Fruit fly (Drosophila melanogaster) whole organism, embryonic: ENCODE measurements around the gene CG8236.
A peak's percentile ranks its signal among the peaks of the same experiment; 100 is the strongest.

Experiments used
- Aef1 ChIP-seq: fragments of 200-800 bp; sonication (Bioruptor generic); IDR thresholded peaks from 3 replicates; pipeline ENCODE4 v1.3.6; 2022; ENCODE audit warnings: missing biosample characterization, missing genetic modification characterization
- Bgb ChIP-seq: fragments of 200-800 bp; sonication (Bioruptor generic); IDR thresholded peaks from 2 replicates; pipeline ENCODE4 v1.3.6; 2022; ENCODE audit warnings: missing biosample characterization, missing genetic modification characterization; ENCODE audit not compliant: partially characterized antibody
- CG1024 ChIP-seq: fragments of 200-800 bp; sonication (Bioruptor generic); IDR thresholded peaks from 2 replicates; pipeline ENCODE4 v1.3.6; 2022; ENCODE audit warnings: missing biosample characterization, missing genetic modification characterization
- CG10979 ChIP-seq: fragments of 200-800 bp; sonication (Bioruptor generic); optimal IDR thresholded peaks from 2 replicates; lab custom pipeline; 2018; ENCODE audit warnings: missing biosample characterization, mild to moderate bottlenecking, missing genetic modification characterization, moderate library complexity
- CG11456 ChIP-seq: fragments of 200-800 bp; sonication (Bioruptor generic); IDR thresholded peaks from 3 replicates; pipeline ENCODE4 v1.3.6; 2022; ENCODE audit warnings: missing biosample characterization, missing genetic modification characterization
- CG11696 ChIP-seq: fragments of 200-800 bp; sonication (Bioruptor generic); IDR thresholded peaks from 2 replicates; pipeline ENCODE4 v1.3.6; 2022; ENCODE audit warnings: missing biosample characterization, missing genetic modification characterization
- CG12659 ChIP-seq: fragments of 200-800 bp; sonication (Bioruptor generic); optimal IDR thresholded peaks from 3 replicates; lab custom pipeline; 2017; ENCODE audit warnings: mild to moderate bottlenecking, missing biosample characterization, missing genetic modification reagents, missing genetic modification characterization
- CG12744 ChIP-seq: fragments of 200-800 bp; sonication (Bioruptor generic); optimal IDR thresholded peaks from 2 replicates; lab custom pipeline; 2016; ENCODE audit warnings: missing biosample characterization, missing genetic modification characterization
- CG1603 ChIP-seq: fragments of 200-800 bp; sonication (Bioruptor generic); optimal IDR thresholded peaks from 2 replicates; lab custom pipeline; 2019; ENCODE audit warnings: missing biosample characterization, mild to moderate bottlenecking, missing genetic modification characterization, moderate library complexity
- CG1647 ChIP-seq: fragments of 200-800 bp; sonication (Bioruptor generic); optimal IDR thresholded peaks from 3 replicates; lab custom pipeline; 2016; ENCODE audit warnings: missing biosample characterization, missing genetic modification characterization
- CG17328 ChIP-seq: fragments of 200-800 bp; sonication (Bioruptor generic); IDR thresholded peaks from 2 replicates; pipeline ENCODE4 v1.3.6; 2022; ENCODE audit warnings: missing biosample characterization, missing genetic modification characterization
- CG18764 ChIP-seq: fragments of 200-800 bp; sonication (Bioruptor generic); optimal IDR thresholded peaks from 3 replicates; lab custom pipeline; 2016; ENCODE audit warnings: missing biosample characterization, missing genetic modification characterization
- CG2202 ChIP-seq: fragments of 200-800 bp; sonication (Bioruptor generic); optimal IDR thresholded peaks from 2 replicates; lab custom pipeline; 2018; ENCODE audit warnings: missing biosample characterization, mild to moderate bottlenecking, missing genetic modification characterization
- CG2875 ChIP-seq: fragments of 200-800 bp; sonication (Bioruptor generic); optimal IDR thresholded peaks from 2 replicates; lab custom pipeline; 2017; ENCODE audit warnings: missing biosample characterization, mild to moderate bottlenecking, missing genetic modification characterization, missing genetic modification reagents
- CG33213 ChIP-seq: fragments of 200-800 bp; sonication (Bioruptor generic); optimal IDR thresholded peaks from 3 replicates; lab custom pipeline; 2016; ENCODE audit warnings: missing biosample characterization, missing genetic modification characterization
- CG33557 ChIP-seq: fragments of 200-800 bp; sonication (Bioruptor generic); optimal IDR thresholded peaks from 2 replicates; lab custom pipeline; 2019; ENCODE audit warnings: missing biosample characterization, mild to moderate bottlenecking, missing genetic modification characterization, moderate library complexity
- CG4404 ChIP-seq: fragments of 200-800 bp; sonication (Bioruptor generic); IDR thresholded peaks from 2 replicates; pipeline ENCODE4 v1.3.6; 2022; ENCODE audit warnings: missing biosample characterization, missing genetic modification characterization
- CG4424 ChIP-seq: fragments of 200-800 bp; sonication (Bioruptor generic); optimal IDR thresholded peaks from 3 replicates; lab custom pipeline; 2016; ENCODE audit warnings: missing biosample characterization, missing genetic modification characterization
- CG5180 ChIP-seq: fragments of 200-800 bp; sonication (Bioruptor generic); optimal IDR thresholded peaks from 3 replicates; lab custom pipeline; 2017; ENCODE audit warnings: missing biosample characterization, missing genetic modification characterization, mild to moderate bottlenecking, moderate library complexity, missing genetic modification reagents
- CG6765 ChIP-seq: fragments of 200-800 bp; sonication (Bioruptor generic); optimal IDR thresholded peaks from 3 replicates; lab custom pipeline; 2017; ENCODE audit warnings: missing biosample characterization, mild to moderate bottlenecking, missing genetic modification characterization
- CG6854 ChIP-seq: fragments of 200-800 bp; sonication (Bioruptor generic); optimal IDR thresholded peaks from 3 replicates; lab custom pipeline; 2017; ENCODE audit warnings: missing biosample characterization, mild to moderate bottlenecking, missing genetic modification characterization
- CG8944 ChIP-seq: fragments of 200-800 bp; sonication (Bioruptor generic); optimal IDR thresholded peaks from 3 replicates; lab custom pipeline; 2016; ENCODE audit warnings: missing biosample characterization, missing genetic modification characterization
- CG9817 ChIP-seq: fragments of 200-800 bp; sonication (Bioruptor generic); optimal IDR thresholded peaks from 2 replicates; lab custom pipeline; 2018; ENCODE audit warnings: missing biosample characterization, mild to moderate bottlenecking, missing genetic modification characterization, moderate library complexity
- Dad ChIP-seq: fragments of 200-800 bp; sonication (Bioruptor generic); optimal IDR thresholded peaks from 3 replicates; lab custom pipeline; 2016; ENCODE audit warnings: missing biosample characterization, missing genetic modification characterization
- ERR ChIP-seq: fragments of 200-800 bp; sonication (Bioruptor generic); optimal IDR thresholded peaks from 2 replicates; lab custom pipeline; 2016; ENCODE audit warnings: missing biosample characterization, missing genetic modification characterization
- Fer2 ChIP-seq: fragments of 200-800 bp; sonication (Bioruptor generic); optimal IDR thresholded peaks from 2 replicates; lab custom pipeline; 2018; ENCODE audit warnings: missing biosample characterization, mild to moderate bottlenecking, missing genetic modification characterization, moderate library complexity
- HHEX ChIP-seq: fragments of 200-800 bp; sonication (Bioruptor generic); optimal IDR thresholded peaks from 3 replicates; lab custom pipeline; 2017; ENCODE audit warnings: missing biosample characterization, mild to moderate bottlenecking, missing genetic modification characterization, missing genetic modification reagents
- Hr3 ChIP-seq: fragments of 200-800 bp; sonication (Bioruptor generic); optimal IDR thresholded peaks from 3 replicates; lab custom pipeline; 2016; ENCODE audit warnings: missing biosample characterization, missing genetic modification characterization
- MBD-R2 ChIP-seq: fragments of 200-800 bp; sonication (Bioruptor generic); IDR thresholded peaks from 2 replicates; pipeline ENCODE4 v1.3.6; 2022; ENCODE audit warnings: missing biosample characterization, missing genetic modification characterization
- NC2α ChIP-seq: fragments of 200-800 bp; sonication (Bioruptor generic); optimal IDR thresholded peaks from 2 replicates; lab custom pipeline; 2016; ENCODE audit warnings: missing biosample characterization, missing genetic modification characterization
- Side ChIP-seq: fragments of 200-800 bp; sonication (Bioruptor generic); optimal IDR thresholded peaks from 2 replicates; lab custom pipeline; 2016; ENCODE audit warnings: missing biosample characterization, missing genetic modification characterization
- Stat92E ChIP-seq, 3 experiments: fragments of >200 bp in 2 of 3; fragments of 200-800 bp in 1 of 3; sonication (Bioruptor generic) in 1 of 3; optimal IDR thresholded peaks; 2 replicates each; lab custom pipeline; 2017 to 2019; ENCODE audit warnings: missing biosample characterization in 3 of 3, missing genetic modification characterization in 3 of 3, mild to moderate bottlenecking in 1 of 3, moderate library complexity in 1 of 3
- Taf1 ChIP-seq: fragments of 200-800 bp; sonication (Bioruptor generic); IDR thresholded peaks from 2 replicates; pipeline ENCODE4 v1.3.6; 2022; ENCODE audit warnings: missing biosample characterization, missing genetic modification characterization
- cato ChIP-seq: fragments of 200-800 bp; sonication (Bioruptor generic); optimal IDR thresholded peaks from 2 replicates; lab custom pipeline; 2016; ENCODE audit warnings: missing biosample characterization, missing genetic modification characterization, borderline replicate concordance
- crol ChIP-seq: fragments of 200-800 bp; sonication (Bioruptor generic); IDR thresholded peaks from 2 replicates; pipeline ENCODE4 v1.3.6; 2022; ENCODE audit warnings: missing biosample characterization, missing genetic modification characterization
- disco-r ChIP-seq: fragments of 200-800 bp; sonication (Bioruptor generic); optimal IDR thresholded peaks from 2 replicates; lab custom pipeline; 2016; ENCODE audit warnings: missing biosample characterization, missing genetic modification characterization
- dm ChIP-seq: fragments of 200-800 bp; sonication (Bioruptor generic); optimal IDR thresholded peaks from 3 replicates; lab custom pipeline; 2016; ENCODE audit warnings: missing biosample characterization, missing genetic modification characterization
- esg ChIP-seq: fragments of 200-800 bp; sonication (Bioruptor generic); conservative IDR thresholded peaks from 2 replicates; pipeline ENCODE4 v1.3.6; 2022; ENCODE audit warnings: missing biosample characterization, missing genetic modification characterization
- fd3F ChIP-seq: fragments of 200-800 bp; sonication (Bioruptor generic); optimal IDR thresholded peaks from 2 replicates; lab custom pipeline; 2018; ENCODE audit warnings: missing biosample characterization, mild to moderate bottlenecking, missing genetic modification characterization, moderate library complexity
- odd ChIP-seq: fragments of 200-800 bp; sonication (Bioruptor generic); optimal IDR thresholded peaks from 2 replicates; lab custom pipeline; 2017; ENCODE audit warnings: missing biosample characterization, mild to moderate bottlenecking, missing genetic modification characterization
- pan ChIP-seq, 4 experiments: fragments of >200 bp in 3 of 4; fragments of 200-800 bp in 1 of 4; sonication (Bioruptor generic) in 1 of 4; optimal IDR thresholded peaks in 3 of 4; IDR thresholded peaks in 1 of 4; 2 replicates each; pipeline versions ENCODE4 v1.3.6 to Lab custom; 2017 to 2022; ENCODE audit warnings: missing biosample characterization in 2 of 4, missing genetic modification characterization in 2 of 4, mixed read lengths in 1 of 4
- pum ChIP-seq: fragments of 200-800 bp; sonication (Bioruptor generic); optimal IDR thresholded peaks from 2 replicates; lab custom pipeline; 2016; ENCODE audit warnings: missing biosample characterization, missing genetic modification characterization
- repo ChIP-seq: fragments of 200-800 bp; sonication (Bioruptor generic); optimal IDR thresholded peaks from 2 replicates; lab custom pipeline; 2016; ENCODE audit warnings: missing biosample characterization, missing genetic modification characterization
- schlank ChIP-seq: fragments of 200-800 bp; sonication (Bioruptor generic); optimal IDR thresholded peaks from 2 replicates; lab custom pipeline; 2018; ENCODE audit warnings: missing biosample characterization, mild to moderate bottlenecking, missing genetic modification characterization
- scrt ChIP-seq: fragments of 200-800 bp; sonication (Bioruptor generic); optimal IDR thresholded peaks from 2 replicates; lab custom pipeline; 2018; ENCODE audit warnings: missing biosample characterization, mild to moderate bottlenecking, missing genetic modification characterization, moderate library complexity
- slou ChIP-seq: fragments of 200-800 bp; sonication (Bioruptor generic); optimal IDR thresholded peaks from 3 replicates; lab custom pipeline; 2016; ENCODE audit warnings: missing biosample characterization, missing genetic modification characterization
- tap ChIP-seq: fragments of 200-800 bp; optimal IDR thresholded peaks from 3 replicates; lab custom pipeline; 2019; ENCODE audit warnings: missing biosample characterization, mild to moderate bottlenecking, missing genetic modification characterization, moderate library complexity
- tx ChIP-seq: fragments of 200-800 bp; sonication (Bioruptor generic); optimal IDR thresholded peaks from 2 replicates; lab custom pipeline; 2016; ENCODE audit warnings: missing biosample characterization, missing genetic modification characterization
- z ChIP-seq: fragments of 200-800 bp; sonication (Bioruptor generic); IDR thresholded peaks from 3 replicates; pipeline ENCODE4 v1.3.6; 2022; ENCODE audit warnings: missing biosample characterization, missing genetic modification characterization

The CG8236 gene

DNA sequence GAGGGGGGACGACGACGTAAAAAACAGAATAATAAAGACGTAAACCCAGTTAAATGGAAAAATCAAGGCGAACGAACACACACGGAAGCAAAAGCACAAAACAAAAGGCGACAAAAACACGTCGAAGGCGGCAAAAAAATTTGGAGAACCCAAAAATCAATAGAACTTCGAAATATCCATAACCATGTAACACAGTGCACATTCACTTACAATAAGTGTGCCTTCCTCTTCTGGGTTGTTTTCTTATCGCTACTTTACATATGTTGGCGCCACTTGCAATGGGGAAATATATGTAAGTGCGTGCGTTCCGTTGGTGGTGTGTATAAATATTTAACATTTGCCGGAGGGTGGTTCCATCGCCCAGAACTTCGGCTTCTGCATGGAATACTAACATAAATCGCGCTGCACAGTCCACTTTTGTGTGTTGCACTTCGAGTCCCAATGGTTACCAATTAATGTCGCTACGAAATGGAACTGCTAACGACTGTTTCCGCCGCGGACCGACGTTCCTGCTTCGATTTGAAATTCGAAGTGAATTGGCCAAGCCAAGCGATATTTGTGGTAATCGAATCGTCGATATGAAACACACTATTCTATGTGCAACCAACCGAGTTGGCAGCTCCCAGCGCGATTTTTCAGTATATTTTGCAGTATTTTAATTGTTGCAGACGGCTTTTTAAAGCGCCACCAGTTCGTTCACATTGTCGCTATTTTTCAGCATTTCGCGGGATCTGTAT lies 21.9 kb upstream of the CG8236 start, which contains the start of the genes CG9801 and Nasp (continued):
- TF ChIP-seq CG12744 (GFP tag; lab: Kevin White, UChicago) (no peak), CG33213 (GFP tag; lab: Kevin White, UChicago) (peak; percentile 81), Aef1 (no peak), odd (GFP tag; lab: Kevin White, UChicago) (no peak), CG1024 (GFP tag; lab: Robert Waterston, UW) (no peak), CG4424 (GFP tag; lab: Kevin White, UChicago) (peak; percentile 31), Fer2 (tag; lab: Kevin White, UChicago) (no peak), CG2202 (tag; lab: Kevin White, UChicago) (no peak), disco-r (GFP tag; lab: Kevin White, UChicago) (no peak), CG10979 (tag; lab: Kevin White, UChicago) (peak; percentile 18), CG8944 (GFP tag; lab: Kevin White, UChicago) (peak; percentile 10), esg (GFP tag; lab: Robert Waterston, UW) (no peak), CG5180 (GFP tag; lab: Kevin White, UChicago) (no peak), Bgb (GFP tag; lab: Robert Waterston, UW) (peak; percentile 84), CG1647 (no peak), tap (tag; lab: Kevin White, UChicago) (no peak), fd3F (GFP tag; lab: Kevin White, UChicago) (peak; percentile 24), CG6765 (GFP tag; lab: Kevin White, UChicago) (peak; percentile 7), CG11456 (GFP tag; lab: Robert Waterston, UW) (0 out of 3 replicates have a peak, but pooled peaks have one; percentile 13), HHEX (GFP tag; lab: Kevin White, UChicago) (no peak), schlank (tag; lab: Kevin White, UChicago) (no peak), dm (GFP tag; lab: Kevin White, UChicago) (peak; percentile 35), scrt (GFP tag; lab: Kevin White, UChicago) (no peak), CG33557 (GFP tag; lab: Kevin White, UChicago) (no peak), z (GFP tag; lab: Robert Waterston, UW) (no peak), CG11696 (0 out of 2 replicates have a peak, but pooled peaks have one; percentile 6), repo (GFP tag; lab: Kevin White, UChicago) (peak; percentile 31), ERR (GFP tag; lab: Kevin White, UChicago) (peak; percentile 7), tx (GFP tag; lab: Kevin White, UChicago) (peak; percentile 15), crol (GFP tag; lab: Robert Waterston, UW) (no peak), Dad (peak; percentile 35), cato (GFP tag; lab: Kevin White, UChicago) (no peak), CG1603 (tag; lab: Kevin White, UChicago) (peak; percentile 84), CG9817 (peak; percentile 11), MBD-R2 (GFP tag; lab: Robert Waterston, UW) (peak; percentile 77), pum (GFP tag; lab: Kevin White, UChicago) (peak; percentile 16), CG12659 (peak; percentile 86), Hr3 (GFP tag; lab: Kevin White, UChicago) (no peak), slou (GFP tag; lab: Kevin White, UChicago) (no peak), CG6854 (no peak), CG17328 (GFP tag; lab: Robert Waterston, UW) (0 out of 2 replicates have a peak, but pooled peaks have one; percentile 31), Taf1 (no peak), Side (no peak), CG2875 (GFP tag; lab: Kevin White, UChicago) (no peak), pan (optimal IDR thresholded peaks at IDR 0.05; lab: Kevin White, UChicago) (no peak), pan (GFP tag; optimal IDR thresholded peaks at IDR 0.05 in 1 of 2, IDR thresholded peaks at IDR 0.05 in 1 of 2) (peak in 1 of 2 experiments; percentile 35), CG4404 (GFP tag; lab: Robert Waterston, UW) (no peak), NC2α (no peak), Stat92E (GFP tag; optimal IDR thresholded peaks at IDR 0.05; lab: Kevin White, UChicago) (peak in 1 of 3 experiments; percentile 63), CG18764 (GFP tag; lab: Kevin White, UChicago) (no peak)
